Worm (Caenorhabditis elegans): ENCODE measurements around the gene C25F6.6.

The C25F6.6 gene

ce11 chrX:5475164-5475576, 24.5 kb upstream of the C25F6.6 start (continued):
- TF ChIP-seq nhr-67 (tag; optimal IDR thresholded peaks at IDR 0.05) (no peak), pqm-1 (tag; optimal IDR thresholded peaks at IDR 0.05) (peak; percentile 48), nhr-43 (tag; optimal IDR thresholded peaks at IDR 0.05; ENCODE audit: poor library complexity, severe bottlenecking) (peak; percentile 60), nhr-11 (tag; optimal IDR thresholded peaks at IDR 0.05) (no peak), tbx-2 (tag; optimal IDR thresholded peaks at IDR 0.05) (peak; percentile 35), snpc-4 (tag; optimal IDR thresholded peaks at IDR 0.05) (no peak), ceh-16 (tag; optimal IDR thresholded peaks at IDR 0.05) (no peak), nhr-28 (tag; optimal IDR thresholded peaks at IDR 0.05) (no peak), nfya-1 (tag; optimal IDR thresholded peaks at IDR 0.05; ENCODE audit: insufficient read depth) (peak; percentile 67), skn-1 (tag; optimal IDR thresholded peaks at IDR 0.05) (no peak), fkh-10 (GFP tag; optimal IDR thresholded peaks at IDR 0.05) (no peak), aly-2 (tag; optimal IDR thresholded peaks at IDR 0.05) (no peak), hmg-11 (tag; optimal IDR thresholded peaks at IDR 0.05) (peak; percentile 45), ZK546.5 (tag; optimal IDR thresholded peaks at IDR 0.05) (no peak), jun-1 (tag; optimal IDR thresholded peaks at IDR 0.05) (peak; percentile 79), elt-3 (tag; optimal IDR thresholded peaks at IDR 0.05) (peak in 1 of 3 experiments; percentile 63), mml-1 (tag; optimal IDR thresholded peaks at IDR 0.05) (no peak), ceh-82 (tag; optimal IDR thresholded peaks at IDR 0.05) (no peak)

ce11 chrX:5470111-5470745, 19.6 kb upstream of the C25F6.6 start:
- TF ChIP-seq nhr-11 (tag; optimal IDR thresholded peaks at IDR 0.05) (no peak), egl-27 (tag; optimal IDR thresholded peaks at IDR 0.05) (no peak), nhr-25 (tag; optimal IDR thresholded peaks at IDR 0.05) (peak; percentile 46), elt-2 (tag; optimal IDR thresholded peaks at IDR 0.05) (no peak), elt-1 (tag; optimal IDR thresholded peaks at IDR 0.05) (peak; percentile 64)

- TF ChIP-seq elt-3 (tag; optimal IDR thresholded peaks at IDR 0.05) = no peak
- TF ChIP-seq egl-27 (tag; optimal IDR thresholded peaks at IDR 0.05) = no peak
- peak; percentile 44 for TF ChIP-seq mml-1 (tag; optimal IDR thresholded peaks at IDR 0.05)
- no peak for TF ChIP-seq fkh-10 (GFP tag; optimal IDR thresholded peaks at IDR 0.05)
- no peak for TF ChIP-seq ceh-28 (tag; optimal IDR thresholded peaks at IDR 0.05)
- TF ChIP-seq skn-1 (tag; optimal IDR thresholded peaks at IDR 0.05) = no peak
- peak; percentile 36 for TF ChIP-seq nhr-25 (tag; optimal IDR thresholded peaks at IDR 0.05)
- TF ChIP-seq mdl-1 (tag; optimal IDR thresholded peaks at IDR 0.05) = peak; percentile 57
- TF ChIP-seq nhr-77 (tag; optimal IDR thresholded peaks at IDR 0.05) = no peak
- peak; percentile 85 for TF ChIP-seq elt-2 (tag; optimal IDR thresholded peaks at IDR 0.05)
- peak; percentile 78 for TF ChIP-seq pqm-1 (tag; optimal IDR thresholded peaks at IDR 0.05)
- TF ChIP-seq pha-4 (tag; optimal IDR thresholded peaks at IDR 0.05) = peak; percentile 46
- no peak for TF ChIP-seq nhr-43 (tag; optimal IDR thresholded peaks at IDR 0.05; ENCODE audit: poor library complexity, severe bottlenecking)
Measured at ce11 chrX:5467820-5468270, 17.2 kb upstream of the C25F6.6 start, which contains the start of gene dpyd-1. dpyd-1 (plus strand) TSS chrX:5467870.

- TF ChIP-seq eor-1 (tag; optimal IDR thresholded peaks at IDR 0.05) = no peak
- TF ChIP-seq ama-1 (optimal IDR thresholded peaks at IDR 0.05) = no peak
- no peak for TF ChIP-seq daf-12 (tag; optimal IDR thresholded peaks at IDR 0.05)
- TF ChIP-seq nhr-43 (tag; optimal IDR thresholded peaks at IDR 0.05; ENCODE audit: poor library complexity, severe bottlenecking) = peak; percentile 64
- TF ChIP-seq nfya-1 (tag; optimal IDR thresholded peaks at IDR 0.05; ENCODE audit: insufficient read depth) = peak; percentile 38
- peak; percentile 9 for TF ChIP-seq R02D3.7 (tag; optimal IDR thresholded peaks at IDR 0.05)
- TF ChIP-seq unc-62 (GFP tag; optimal IDR thresholded peaks at IDR 0.05) = no peak
- no peak for TF ChIP-seq ceh-9 (tag; optimal IDR thresholded peaks at IDR 0.05)
- TF ChIP-seq fkh-10 (GFP tag; optimal IDR thresholded peaks at IDR 0.05) = no peak
- TF ChIP-seq unc-39 (tag; optimal IDR thresholded peaks at IDR 0.05) = no peak
- TF ChIP-seq ceh-82 (tag; optimal IDR thresholded peaks at IDR 0.05) = no peak
- TF ChIP-seq elt-3 (tag; optimal IDR thresholded peaks at IDR 0.05) = peak; percentile 26 to 92 (median 91)
- no peak for TF ChIP-seq ZK546.5 (tag; optimal IDR thresholded peaks at IDR 0.05)
- TF ChIP-seq pha-4 (tag; optimal IDR thresholded peaks at IDR 0.05) = no peak
- TF ChIP-seq hmg-11 (tag; optimal IDR thresholded peaks at IDR 0.05) = no peak
- peak; percentile 96 for TF ChIP-seq elt-2 (tag; optimal IDR thresholded peaks at IDR 0.05)
- TF ChIP-seq nhr-237 (tag; optimal IDR thresholded peaks at IDR 0.05) = no peak
- TF ChIP-seq jun-1 (tag; optimal IDR thresholded peaks at IDR 0.05) = peak; percentile 57
- TF ChIP-seq pqm-1 (tag; optimal IDR thresholded peaks at IDR 0.05) = peak; percentile 71
- no peak for TF ChIP-seq egl-5 (tag; optimal IDR thresholded peaks at IDR 0.05)
- no peak for TF ChIP-seq ztf-4 (tag; optimal IDR thresholded peaks at IDR 0.05)
Measured at ce11 chrX:5467308-5467707, 16.7 kb upstream of the C25F6.6 start.
